Fruit fly (Drosophila melanogaster) whole organism, embryonic: ENCODE data around the gene AstA-R1.

Experiments
- BEAF-32 ChIP-seq: fragments of 200-800 bp; sonication (Bioruptor generic); optimal IDR thresholded peaks from 3 replicates; lab custom pipeline; 2017; ENCODE audit warnings: missing biosample characterization, missing genetic modification characterization, mild to moderate bottlenecking, moderate library complexity, missing genetic modification reagents
- CG11398 ChIP-seq: fragments of 200-800 bp; sonication (Bioruptor generic); optimal IDR thresholded peaks from 2 replicates; lab custom pipeline; 2016; ENCODE audit warnings: missing biosample characterization, missing genetic modification characterization
- CG12155 ChIP-seq: fragments of 200-800 bp; sonication (Bioruptor generic); optimal IDR thresholded peaks from 3 replicates; lab custom pipeline; 2016; ENCODE audit warnings: missing biosample characterization, missing genetic modification characterization
- CG15269 ChIP-seq: fragments of 200-800 bp; sonication (Bioruptor generic); optimal IDR thresholded peaks from 2 replicates; lab custom pipeline; 2018; ENCODE audit warnings: missing biosample characterization, mild to moderate bottlenecking, missing genetic modification characterization, moderate library complexity
- CG15601 ChIP-seq: fragments of 200-800 bp; sonication (Bioruptor generic); optimal IDR thresholded peaks from 3 replicates; lab custom pipeline; 2019; ENCODE audit warnings: missing biosample characterization, mild to moderate bottlenecking, missing genetic modification characterization, moderate library complexity
- CG16779 ChIP-seq: fragments of 200-800 bp; sonication (Bioruptor generic); IDR thresholded peaks from 2 replicates; pipeline ENCODE4 v1.3.6; 2022; ENCODE audit warnings: missing biosample characterization, missing genetic modification characterization
- CG18619 ChIP-seq: fragments of 200-800 bp; sonication (Bioruptor generic); optimal IDR thresholded peaks from 3 replicates; lab custom pipeline; 2017; ENCODE audit warnings: missing biosample characterization, mild to moderate bottlenecking, missing genetic modification characterization
- CG2875 ChIP-seq: fragments of 200-800 bp; sonication (Bioruptor generic); optimal IDR thresholded peaks from 2 replicates; lab custom pipeline; 2017; ENCODE audit warnings: missing biosample characterization, mild to moderate bottlenecking, missing genetic modification characterization, missing genetic modification reagents
- CG31224 ChIP-seq: fragments of 200-800 bp; sonication (Bioruptor generic); IDR thresholded peaks from 2 replicates; pipeline ENCODE4 v1.3.6; 2022; ENCODE audit warnings: missing biosample characterization, missing genetic modification characterization
- CG31388 ChIP-seq: fragments of 200-800 bp; sonication (Bioruptor generic); optimal IDR thresholded peaks from 2 replicates; lab custom pipeline; 2016; ENCODE audit warnings: missing biosample characterization, missing genetic modification characterization
- CG3838 ChIP-seq: fragments of 200-800 bp; sonication (Bioruptor generic); optimal IDR thresholded peaks from 3 replicates; lab custom pipeline; 2016; ENCODE audit warnings: missing biosample characterization, missing genetic modification characterization
- CG4404 ChIP-seq: fragments of 200-800 bp; sonication (Bioruptor generic); IDR thresholded peaks from 2 replicates; pipeline ENCODE4 v1.3.6; 2022; ENCODE audit warnings: missing biosample characterization, missing genetic modification characterization
- CG4730 ChIP-seq: fragments of 200-800 bp; sonication (Bioruptor generic); IDR thresholded peaks from 2 replicates; pipeline ENCODE4 v1.3.6; 2022; ENCODE audit warnings: missing biosample characterization, missing genetic modification characterization
- CG6272 ChIP-seq: fragments of 200-800 bp; sonication (Bioruptor generic); IDR thresholded peaks from 2 replicates; pipeline ENCODE4 v1.3.6; 2022; ENCODE audit warnings: missing biosample characterization, missing genetic modification characterization
- CG7357 ChIP-seq: fragments of 200-800 bp; sonication (Bioruptor generic); IDR thresholded peaks from 3 replicates; pipeline ENCODE4 v1.3.6; 2022; ENCODE audit warnings: missing biosample characterization, missing genetic modification characterization
- CG7556 ChIP-seq: fragments of 200-800 bp; sonication (Bioruptor generic); optimal IDR thresholded peaks from 2 replicates; lab custom pipeline; 2017; ENCODE audit warnings: missing biosample characterization, mild to moderate bottlenecking, missing genetic modification characterization
- CG8290 ChIP-seq, 3 experiments: fragments of 200-800 bp; sonication (Bioruptor generic); optimal IDR thresholded peaks; 2 replicates each; lab custom pipeline; 2016 to 2019; ENCODE audit warnings: missing biosample characterization in 3 of 3, missing genetic modification characterization in 3 of 3, mild to moderate bottlenecking in 2 of 3, moderate library complexity in 1 of 3
- CG9215 ChIP-seq: fragments of 200-800 bp; sonication (Bioruptor generic); IDR thresholded peaks from 2 replicates; pipeline ENCODE4 v1.3.6; 2022; ENCODE audit warnings: missing biosample characterization, missing genetic modification characterization
- Dip2 ChIP-seq: fragments of 200-800 bp; sonication (Bioruptor generic); IDR thresholded peaks from 2 replicates; pipeline ENCODE4 v1.3.6; 2022; ENCODE audit warnings: missing biosample characterization, missing genetic modification characterization
- Dip3 ChIP-seq: fragments of 200-800 bp; sonication (Bioruptor generic); optimal IDR thresholded peaks from 3 replicates; lab custom pipeline; 2016; ENCODE audit warnings: missing biosample characterization, missing genetic modification characterization
- HmgZ ChIP-seq: fragments of 200-800 bp; sonication (Bioruptor generic); optimal IDR thresholded peaks from 2 replicates; lab custom pipeline; 2018; ENCODE audit warnings: missing biosample characterization, mild to moderate bottlenecking, missing genetic modification characterization
- Hr78 ChIP-seq, 2 experiments: fragments of 200-800 bp in 1 of 2; fragments of >200 bp in 1 of 2; sonication (Bioruptor generic) in 1 of 2; optimal IDR thresholded peaks; 2 replicates each; lab custom pipeline; 2017 to 2019; ENCODE audit warnings: missing biosample characterization in 2 of 2, missing genetic modification characterization in 2 of 2, mild to moderate bottlenecking in 1 of 2, moderate library complexity in 1 of 2
- Hsf ChIP-seq: fragments of 200-800 bp; sonication (Bioruptor generic); optimal IDR thresholded peaks from 3 replicates; lab custom pipeline; 2016; ENCODE audit warnings: missing biosample characterization, missing genetic modification characterization
- MESR4 ChIP-seq: fragments of 200-800 bp; sonication (Bioruptor generic); optimal IDR thresholded peaks from 2 replicates; lab custom pipeline; 2018; ENCODE audit warnings: missing biosample characterization, mild to moderate bottlenecking, missing genetic modification characterization, moderate library complexity
- Rx ChIP-seq: fragments of 200-800 bp; sonication (Bioruptor generic); IDR thresholded peaks from 2 replicates; pipeline ENCODE4 v1.3.6; 2022; ENCODE audit warnings: missing biosample characterization, missing genetic modification characterization
- TFAM ChIP-seq: fragments of 200-800 bp; sonication (Bioruptor generic); optimal IDR thresholded peaks from 2 replicates; lab custom pipeline; 2017; ENCODE audit warnings: missing biosample characterization, missing genetic modification characterization, inconsistent platforms
- Tbp ChIP-seq: fragments of >200 bp; optimal IDR thresholded peaks from 2 replicates; lab custom pipeline; 2018; ENCODE audit warnings: missing biosample characterization, missing genetic modification characterization
- Trl ChIP-seq, 3 experiments: fragments of >200 bp in 2 of 3; fragments of 200-800 bp in 1 of 3; sonication (Bioruptor generic) in 1 of 3; optimal IDR thresholded peaks; 2 replicates in 1 of 3; 3 replicates in 2 of 3; lab custom pipeline; 2016 to 2017; ENCODE audit warnings: missing biosample characterization in 1 of 3, missing genetic modification characterization in 1 of 3
- Usf ChIP-seq: fragments of 200-800 bp; sonication (Bioruptor generic); optimal IDR thresholded peaks from 2 replicates; lab custom pipeline; 2017; ENCODE audit warnings: missing genotype, missing biosample characterization, missing genetic modification characterization
- al ChIP-seq: fragments of 200-800 bp; sonication (Bioruptor generic); IDR thresholded peaks from 2 replicates; pipeline ENCODE4 v1.3.6; 2022; ENCODE audit warnings: missing biosample characterization, missing genetic modification characterization
- bsh ChIP-seq, 2 experiments: fragments of 200-800 bp; sonication (Bioruptor generic); optimal IDR thresholded peaks; 2 replicates each; lab custom pipeline; 2017 to 2018; ENCODE audit warnings: mild to moderate bottlenecking in 2 of 2, missing biosample characterization in 2 of 2, missing genetic modification characterization in 2 of 2, moderate library complexity in 1 of 2
- cad ChIP-seq: fragments of >200 bp; optimal IDR thresholded peaks from 2 replicates; lab custom pipeline; 2017; ENCODE audit warnings: missing biosample characterization, missing genetic modification characterization
- en ChIP-seq: fragments of 200-800 bp; sonication (Bioruptor generic); optimal IDR thresholded peaks from 2 replicates; lab custom pipeline; 2016; ENCODE audit warnings: missing biosample characterization, missing genetic modification characterization
- fd3F ChIP-seq: fragments of 200-800 bp; sonication (Bioruptor generic); optimal IDR thresholded peaks from 2 replicates; lab custom pipeline; 2018; ENCODE audit warnings: missing biosample characterization, mild to moderate bottlenecking, missing genetic modification characterization, moderate library complexity
- jigr1 ChIP-seq: fragments of 200-800 bp; sonication (Bioruptor generic); IDR thresholded peaks from 3 replicates; pipeline ENCODE4 v1.3.6; 2022; ENCODE audit warnings: missing biosample characterization, missing genetic modification characterization
- klu ChIP-seq: fragments of 200-800 bp; sonication (Bioruptor generic); IDR thresholded peaks from 2 replicates; pipeline ENCODE4 v1.3.6; 2022; ENCODE audit warnings: missing biosample characterization, missing genetic modification characterization
- odd ChIP-seq: fragments of 200-800 bp; sonication (Bioruptor generic); optimal IDR thresholded peaks from 2 replicates; lab custom pipeline; 2017; ENCODE audit warnings: missing biosample characterization, mild to moderate bottlenecking, missing genetic modification characterization
- p53 ChIP-seq: fragments of 200-800 bp; sonication (Bioruptor generic); optimal IDR thresholded peaks from 2 replicates; lab custom pipeline; 2016; ENCODE audit warnings: missing biosample characterization, missing genetic modification characterization
- pum ChIP-seq: fragments of 200-800 bp; sonication (Bioruptor generic); optimal IDR thresholded peaks from 2 replicates; lab custom pipeline; 2016; ENCODE audit warnings: missing biosample characterization, missing genetic modification characterization
- repo ChIP-seq: fragments of 200-800 bp; sonication (Bioruptor generic); optimal IDR thresholded peaks from 2 replicates; lab custom pipeline; 2016; ENCODE audit warnings: missing biosample characterization, missing genetic modification characterization
- ro ChIP-seq: fragments of 200-800 bp; sonication (Bioruptor generic); IDR thresholded peaks from 2 replicates; pipeline ENCODE4 v1.3.6; 2022; ENCODE audit warnings: missing biosample characterization, missing genetic modification characterization
- schlank ChIP-seq: fragments of 200-800 bp; sonication (Bioruptor generic); optimal IDR thresholded peaks from 2 replicates; lab custom pipeline; 2018; ENCODE audit warnings: missing biosample characterization, mild to moderate bottlenecking, missing genetic modification characterization
- sens-2 ChIP-seq: fragments of 200-800 bp; sonication (Bioruptor generic); IDR thresholded peaks from 2 replicates; pipeline ENCODE4 v1.3.6; 2022; ENCODE audit warnings: missing biosample characterization, missing genetic modification characterization
- sim ChIP-seq: fragments of 200-800 bp; sonication (Bioruptor generic); IDR thresholded peaks from 2 replicates; pipeline ENCODE4 v1.3.6; 2022; ENCODE audit warnings: missing biosample characterization, missing genetic modification characterization
- slbo ChIP-seq: fragments of 200-800 bp; sonication (Bioruptor generic); IDR thresholded peaks from 2 replicates; pipeline ENCODE4 v1.3.6; 2022; ENCODE audit warnings: missing biosample characterization, missing genetic modification characterization
- stwl ChIP-seq: fragments of 200-800 bp; sonication (Bioruptor generic); optimal IDR thresholded peaks from 3 replicates; lab custom pipeline; 2018; ENCODE audit warnings: missing biosample characterization, mild to moderate bottlenecking, missing genetic modification characterization, moderate library complexity
- unc-4 ChIP-seq: fragments of 200-800 bp; sonication (Bioruptor generic); IDR thresholded peaks from 2 replicates; pipeline ENCODE4 v1.3.6; 2022; ENCODE audit warnings: missing biosample characterization, missing genetic modification characterization; ENCODE audit not compliant: partially characterized antibody
- yki ChIP-seq: fragments of >200 bp; optimal IDR thresholded peaks from 3 replicates; lab custom pipeline; 2018

AstA-R1 gene

dm6 chrX:3691623-3692553 is 117.6 kb downstream of the AstA-R1 start (continued):
- TF ChIP-seq stwl (tag; lab: Kevin White, UChicago) (peak; percentile 2), CG31224 (GFP tag; lab: Robert Waterston, UW) (peak; percentile 40; the same call in 1 of the 2 replicates), HmgZ (tag; lab: Kevin White, UChicago) (peak; percentile 69), MESR4 (no peak), jigr1 (GFP tag; lab: Robert Waterston, UW) (0 out of 3 replicates have a peak, but pooled peaks have one; percentile 52), en (peak; percentile 72), CG16779 (GFP tag; lab: Robert Waterston, UW) (no peak), unc-4 (GFP tag; lab: Robert Waterston, UW) (no peak), CG7357 (GFP tag; lab: Robert Waterston, UW) (peak; percentile 71; the same call in 2 of the 3 replicates), bsh (GFP tag; optimal IDR thresholded peaks at IDR 0.05; lab: Kevin White, UChicago) (peak; percentile 80 to 85), yki (lab: Kevin White, UChicago) (no peak), odd (GFP tag; lab: Kevin White, UChicago) (peak; percentile 66), sens-2 (GFP tag; lab: Robert Waterston, UW) (peak; percentile 60), Usf (GFP tag; lab: Kevin White, UChicago) (peak; percentile 34), Dip2 (GFP tag; lab: Robert Waterston, UW) (no peak), Hsf (GFP tag; lab: Kevin White, UChicago) (peak; percentile 70), CG12155 (GFP tag; lab: Kevin White, UChicago) (peak; percentile 67), Dip3 (peak; percentile 24), TFAM (GFP tag; lab: Kevin White, UChicago) (no peak), CG8290 (GFP tag; optimal IDR thresholded peaks at IDR 0.05; lab: Kevin White, UChicago) (peak; percentile 48), CG8290 (tag; optimal IDR thresholded peaks at IDR 0.05; lab: Kevin White, UChicago) (peak in 1 of 2 experiments; percentile 91), Trl (optimal IDR thresholded peaks at IDR 0.05; lab: Kevin White, UChicago) (peak; percentile 67 to 68), Trl (GFP tag; optimal IDR thresholded peaks at IDR 0.05; lab: Kevin White, UChicago) (peak; percentile 79), CG3838 (no peak), CG9215 (GFP tag; lab: Robert Waterston, UW) (peak; percentile 63), CG18619 (GFP tag; lab: Kevin White, UChicago) (peak; percentile 53), Rx (peak; percentile 57), Tbp (GFP tag; lab: Kevin White, UChicago) (no peak), CG6272 (GFP tag; lab: Robert Waterston, UW) (peak; percentile 42), CG2875 (GFP tag; lab: Kevin White, UChicago) (peak; percentile 64), CG15601 (tag; lab: Kevin White, UChicago) (peak; percentile 63), BEAF-32 (GFP tag; lab: Kevin White, UChicago) (no peak), pum (peak; percentile 81), sim (GFP tag; lab: Robert Waterston, UW) (0 out of 2 replicates have a peak, but pooled peaks have one; percentile 46), CG31388 (GFP tag; lab: Kevin White, UChicago) (peak; percentile 11), ro (GFP tag; lab: Robert Waterston, UW) (no peak), CG11398 (GFP tag; lab: Kevin White, UChicago) (peak; percentile 42), cad (GFP tag; lab: Kevin White, UChicago) (no peak), al (GFP tag; lab: Robert Waterston, UW) (no peak), CG15269 (tag; lab: Kevin White, UChicago) (peak; percentile 79), CG4404 (GFP tag; lab: Robert Waterston, UW) (peak; percentile 70), repo (GFP tag; lab: Kevin White, UChicago) (peak; percentile 74), p53 (GFP tag; lab: Kevin White, UChicago) (no peak), klu (GFP tag; lab: Robert Waterston, UW) (no peak), fd3F (peak; percentile 24), slbo (GFP tag; lab: Robert Waterston, UW) (peak; percentile 77), schlank (tag; lab: Kevin White, UChicago) (peak; percentile 49), Hr78 (GFP tag; optimal IDR thresholded peaks at IDR 0.05; lab: Kevin White, UChicago) (peak in 1 of 2 experiments; percentile 99), CG7556 (GFP tag; lab: Kevin White, UChicago) (peak; percentile 80), CG4730 (peak; percentile 60)
